Worm (Caenorhabditis elegans): ENCODE results near the gene Y67D8B.3.

DNA sequence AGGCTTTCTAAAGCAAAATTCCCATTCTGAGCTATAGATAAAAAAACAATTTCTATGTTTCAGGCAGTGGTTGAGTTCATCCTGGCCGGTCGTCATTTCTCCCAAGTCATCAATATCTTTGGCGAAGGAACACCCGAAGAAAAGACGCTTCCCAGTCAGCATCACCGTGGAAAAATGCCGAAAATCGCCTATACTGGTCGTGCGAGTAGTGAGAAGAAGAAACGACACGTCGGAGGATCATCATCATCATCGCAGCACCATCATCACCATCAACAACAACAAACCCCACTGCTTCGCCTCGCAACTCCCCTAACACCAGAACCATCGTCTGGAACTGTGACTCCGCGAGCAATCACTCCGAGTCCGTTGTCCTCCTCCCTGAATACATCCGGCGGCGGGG lies 49.5 kb upstream of the Y67D8B.3 start:
- TF ChIP-seq egl-5 (tag; optimal IDR thresholded peaks at IDR 0.05) (no peak), ama-1 (optimal IDR thresholded peaks at IDR 0.05) (no peak), nhr-76 (tag; optimal IDR thresholded peaks at IDR 0.05) (no peak), unc-39 (tag; optimal IDR thresholded peaks at IDR 0.05) (no peak), hmg-11 (tag; optimal IDR thresholded peaks at IDR 0.05) (no peak), unc-62 (GFP tag; optimal IDR thresholded peaks at IDR 0.05) (no peak), elt-3 (tag; optimal IDR thresholded peaks at IDR 0.05) (no peak), lin-15B (tag; optimal IDR thresholded peaks at IDR 0.05) (no peak), skn-1 (tag; optimal IDR thresholded peaks at IDR 0.05) (no peak), fkh-10 (GFP tag; optimal IDR thresholded peaks at IDR 0.05) (no peak), nhr-23 (tag; optimal IDR thresholded peaks at IDR 0.05) (no peak), snpc-4 (tag; optimal IDR thresholded peaks at IDR 0.05) (no peak), zag-1 (tag; optimal IDR thresholded peaks at IDR 0.05) (no peak), fos-1 (tag; optimal IDR thresholded peaks at IDR 0.05) (no peak)
